Fruit fly (Drosophila melanogaster): ENCODE measurements around the gene aph-1.

aph-1 gene

DNA sequence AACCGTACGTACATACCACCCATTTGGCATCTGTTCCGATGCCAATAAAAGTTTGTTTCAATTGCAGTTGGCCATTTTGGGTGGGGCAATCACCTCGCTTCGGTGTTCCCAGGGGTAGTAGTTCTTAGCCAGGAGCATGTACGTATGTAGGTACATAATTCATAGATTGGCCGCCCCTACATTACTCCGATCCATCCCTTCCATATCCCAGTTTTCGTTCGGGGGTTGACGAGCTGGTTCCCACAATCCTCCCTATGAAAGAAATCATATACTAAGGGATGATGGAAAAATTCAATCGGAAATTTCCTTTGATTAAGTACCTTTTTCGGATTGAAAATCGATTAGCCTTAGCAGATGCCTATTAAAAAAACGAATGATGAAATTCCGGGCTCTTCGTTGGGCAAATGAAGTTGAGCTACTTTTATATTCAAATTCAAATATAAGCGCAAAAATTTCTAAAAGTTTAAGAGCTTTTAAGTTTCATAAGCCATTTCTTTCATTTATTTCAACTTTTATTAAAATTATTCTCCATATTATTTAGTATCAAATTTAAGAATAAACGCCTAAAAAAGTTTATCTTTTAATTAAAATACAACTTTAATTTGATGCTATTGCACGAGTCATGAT lies 8.0 kb upstream of the aph-1 start:
- TF ChIP-seq Rel (GFP tag; optimal IDR thresholded peaks at IDR 0.05) = no peak
- no peak for TF ChIP-seq Rel (tag; optimal IDR thresholded peaks at IDR 0.05)
- TF ChIP-seq woc (GFP tag; optimal IDR thresholded peaks at IDR 0.05) = no peak
- no peak for TF ChIP-seq usp (GFP tag; optimal IDR thresholded peaks at IDR 0.05)
- no peak for TF ChIP-seq Jra (GFP tag; optimal IDR thresholded peaks at IDR 0.05)
- TF ChIP-seq Hr78 (GFP tag; optimal IDR thresholded peaks at IDR 0.05) = no peak
- no peak for TF ChIP-seq rgr (GFP tag; optimal IDR thresholded peaks at IDR 0.05)
- no peak for TF ChIP-seq foxo (GFP tag; optimal IDR thresholded peaks at IDR 0.05)
- no peak for TF ChIP-seq h (GFP tag; optimal IDR thresholded peaks at IDR 0.05)
- no peak for TF ChIP-seq sv (GFP tag; optimal IDR thresholded peaks at IDR 0.05)
- TF ChIP-seq CrebA (GFP tag; optimal IDR thresholded peaks at IDR 0.05; ENCODE audit: borderline replicate concordance) = no peak
- no peak for TF ChIP-seq OdsH (GFP tag; optimal IDR thresholded peaks at IDR 0.05)
- TF ChIP-seq Myc (optimal IDR thresholded peaks at IDR 0.05) = no peak
- no peak for TF ChIP-seq CG9705 (GFP tag; optimal IDR thresholded peaks at IDR 0.05)
- TF ChIP-seq N (GFP tag; optimal IDR thresholded peaks at IDR 0.05) = no peak

DNA sequence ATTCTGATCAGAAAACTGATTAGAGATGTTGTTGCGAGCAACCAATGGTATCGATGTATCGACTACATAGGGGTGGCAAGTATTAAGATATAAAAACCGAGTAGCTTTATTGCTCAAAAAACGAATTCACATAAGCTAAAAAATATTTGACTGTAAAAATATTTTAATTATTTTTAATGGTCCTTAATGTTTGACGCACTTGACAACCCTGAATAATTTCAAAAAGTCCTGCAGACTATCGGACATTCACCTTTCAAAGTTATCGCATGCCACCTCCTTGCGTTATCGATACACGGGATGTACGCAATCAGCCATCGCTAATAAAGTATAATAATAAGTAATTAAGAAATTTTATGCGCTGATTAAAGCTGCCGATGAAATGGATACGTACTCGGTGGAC lies 6.4 kb upstream of the aph-1 start, which contains the start of the genes HemK2, Snapin and Tnpo-SR:
HemK2 (minus strand) TSS at position 24 of the 400 bp plus-strand sequence.
Snapin (minus strand) TSS at position 24 of the 400 bp plus-strand sequence.
Tnpo-SR (plus strand) TSS at position 271 of the 400 bp plus-strand sequence.
- TF ChIP-seq Sp1 (GFP tag; optimal IDR thresholded peaks at IDR 0.05) = peak; percentile 92
- TF ChIP-seq foxo (GFP tag; optimal IDR thresholded peaks at IDR 0.05) = peak; percentile 75 to 95
- peak; percentile 90 for TF ChIP-seq woc (GFP tag; optimal IDR thresholded peaks at IDR 0.05)
- TF ChIP-seq Rel (GFP tag; optimal IDR thresholded peaks at IDR 0.05) = peak; percentile 30
- TF ChIP-seq Rel (tag; optimal IDR thresholded peaks at IDR 0.05) = peak; percentile 80
- TF ChIP-seq Mio (GFP tag; optimal IDR thresholded peaks at IDR 0.05) = peak; percentile 8
- peak; percentile 92 for TF ChIP-seq ey (GFP tag; optimal IDR thresholded peaks at IDR 0.05)
- peak; percentile 88 for TF ChIP-seq dmrt93B (GFP tag; optimal IDR thresholded peaks at IDR 0.05)
- peak; percentile 50 for TF ChIP-seq jim (GFP tag; optimal IDR thresholded peaks at IDR 0.05)
- TF ChIP-seq sage (GFP tag; optimal IDR thresholded peaks at IDR 0.05) = peak; percentile 89
- no peak for TF ChIP-seq GATAd (GFP tag; optimal IDR thresholded peaks at IDR 0.05)
- TF ChIP-seq Abd-B (GFP tag; optimal IDR thresholded peaks at IDR 0.05) = no peak
- TF ChIP-seq Dif (GFP tag; optimal IDR thresholded peaks at IDR 0.05; ENCODE audit: partially characterized antibody) = no peak
- TF ChIP-seq rgr (GFP tag; optimal IDR thresholded peaks at IDR 0.05) = peak; percentile 94
- no peak for TF ChIP-seq dl (GFP tag; optimal IDR thresholded peaks at IDR 0.05; ENCODE audit: insufficient read depth in 1 of 2, partially characterized antibody in 2 of 2)
- peak; percentile 93 for TF ChIP-seq CG9705 (GFP tag; optimal IDR thresholded peaks at IDR 0.05)
- TF ChIP-seq h (GFP tag; optimal IDR thresholded peaks at IDR 0.05) = peak; percentile 97
- peak; percentile 92 for TF ChIP-seq fru (GFP tag; optimal IDR thresholded peaks at IDR 0.05)
- TF ChIP-seq Hr78 (GFP tag; optimal IDR thresholded peaks at IDR 0.05) = no peak
- TF ChIP-seq Hr83 (GFP tag; optimal IDR thresholded peaks at IDR 0.05; ENCODE audit: poor library complexity, severe bottlenecking) = peak; percentile 88
- no peak for TF ChIP-seq Vsx2 (GFP tag; optimal IDR thresholded peaks at IDR 0.05; ENCODE audit: partially characterized antibody)
- TF ChIP-seq HLH106 (tag; optimal IDR thresholded peaks at IDR 0.05) = peak; percentile 97
- TF ChIP-seq usp (GFP tag; optimal IDR thresholded peaks at IDR 0.05) = no peak
- peak; percentile 18 for TF ChIP-seq Myc (optimal IDR thresholded peaks at IDR 0.05)
- no peak for TF ChIP-seq lola (GFP tag; optimal IDR thresholded peaks at IDR 0.05)
- TF ChIP-seq OdsH (GFP tag; optimal IDR thresholded peaks at IDR 0.05) = peak; percentile 93
- peak; percentile 90 for TF ChIP-seq dsf (GFP tag; optimal IDR thresholded peaks at IDR 0.05; ENCODE audit: borderline replicate concordance)
- TF ChIP-seq N (GFP tag; optimal IDR thresholded peaks at IDR 0.05) = no peak
- TF ChIP-seq Jra (GFP tag; optimal IDR thresholded peaks at IDR 0.05) = peak; percentile 94
- TF ChIP-seq CG32264 (GFP tag; optimal IDR thresholded peaks at IDR 0.05) = peak; percentile 84
- peak; percentile 81 for TF ChIP-seq sv (GFP tag; optimal IDR thresholded peaks at IDR 0.05)
- TF ChIP-seq br (GFP tag; optimal IDR thresholded peaks at IDR 0.05) = peak; percentile 91
- TF ChIP-seq Hnf4 (GFP tag; optimal IDR thresholded peaks at IDR 0.05) = peak; percentile 95
- peak; percentile 89 for TF ChIP-seq psq (GFP tag; optimal IDR thresholded peaks at IDR 0.05)

DNA sequence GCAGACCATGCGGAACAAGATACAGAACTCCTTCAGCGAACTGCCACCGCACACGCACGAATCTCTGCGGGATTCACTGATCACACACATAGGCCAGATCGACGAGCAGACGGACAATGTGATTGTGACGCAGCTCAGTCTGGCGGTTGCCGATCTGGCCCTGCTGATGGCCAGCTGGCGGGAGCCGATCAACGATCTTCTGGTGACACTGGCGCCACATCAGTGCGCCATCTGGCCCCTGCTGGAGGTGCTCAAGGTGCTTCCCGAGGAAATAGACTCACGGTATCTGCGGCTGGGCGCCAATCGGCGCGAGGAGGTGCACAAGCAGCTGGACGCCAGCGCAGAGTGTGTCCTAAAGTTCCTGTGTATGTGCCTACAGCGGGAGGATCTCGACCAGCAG lies 5.7 kb upstream of the aph-1 start:
- TF ChIP-seq foxo (GFP tag; optimal IDR thresholded peaks at IDR 0.05) (no peak), tai (GFP tag; optimal IDR thresholded peaks at IDR 0.05) (no peak), Hnf4 (GFP tag; optimal IDR thresholded peaks at IDR 0.05) (no peak), HLH106 (tag; optimal IDR thresholded peaks at IDR 0.05) (no peak), Myc (optimal IDR thresholded peaks at IDR 0.05) (no peak), lola (GFP tag; optimal IDR thresholded peaks at IDR 0.05) (no peak), br (GFP tag; optimal IDR thresholded peaks at IDR 0.05) (no peak), Dif (GFP tag; optimal IDR thresholded peaks at IDR 0.05; ENCODE audit: partially characterized antibody) (no peak), Vsx2 (GFP tag; optimal IDR thresholded peaks at IDR 0.05; ENCODE audit: partially characterized antibody) (no peak), brk (GFP tag; optimal IDR thresholded peaks at IDR 0.05) (no peak), Jra (GFP tag; optimal IDR thresholded peaks at IDR 0.05) (no peak), h (GFP tag; optimal IDR thresholded peaks at IDR 0.05) (no peak), dl (GFP tag; optimal IDR thresholded peaks at IDR 0.05; ENCODE audit: insufficient read depth in 1 of 2, partially characterized antibody in 2 of 2) (no peak), sv (GFP tag; optimal IDR thresholded peaks at IDR 0.05) (no peak), rgr (GFP tag; optimal IDR thresholded peaks at IDR 0.05) (no peak), Mio (GFP tag; optimal IDR thresholded peaks at IDR 0.05) (no peak)

Data from whole organism, wandering third instar larva.